Worm (Caenorhabditis elegans) whole organism, L1 larva: ENCODE data around the gene B0365.9.

Source experiments
- aha-1 ChIP-seq: fragments of 150-350 bp; optimal IDR thresholded peaks from 2 replicates; lab custom pipeline; 2014; ENCODE audit warnings: missing biosample characterization, missing genetic modification characterization
- ceh-8 ChIP-seq: fragments of 200-800 bp; sonication (Bioruptor generic); optimal IDR thresholded peaks from 2 replicates; lab custom pipeline; 2018; ENCODE audit warnings: mild to moderate bottlenecking, missing genetic modification characterization, moderate library complexity, missing compliant biosample characterization
- ceh-82 ChIP-seq, 3 experiments: fragments of 150-350 bp in 1 of 3; sonication (generic microtip) in 2 of 3; optimal IDR thresholded peaks; 2 replicates each; lab custom pipeline; 2014 to 2017; ENCODE audit warnings: missing biosample characterization in 3 of 3, missing genetic modification characterization in 3 of 3
- ceh-88 ChIP-seq: fragments of 200-800 bp; sonication (Bioruptor generic); IDR thresholded peaks from 2 replicates; pipeline ENCODE4 v1.3.6; 2022; ENCODE audit warnings: missing genetic modification characterization, missing compliant biosample characterization
- dpl-1 ChIP-seq, 3 experiments: fragments of 150-350 bp in 2 of 3; sonication (generic microtip) in 1 of 3; optimal IDR thresholded peaks; 2 replicates each; lab custom pipeline; 2014 to 2017; ENCODE audit warnings: missing biosample characterization in 3 of 3, missing genetic modification characterization in 3 of 3, missing genetic modification reagents in 3 of 3
- efl-1 ChIP-seq, 4 experiments: fragments of 150-350 bp; optimal IDR thresholded peaks in 3 of 4; peaks in 1 of 4; 1 replicate in 1 of 4; 2 replicates in 3 of 4; lab custom pipeline; 2014; ENCODE audit warnings: missing biosample characterization in 2 of 4, missing genetic modification characterization in 2 of 4, missing genetic modification reagents in 2 of 4
- egl-13 ChIP-seq: sonication (generic microtip); optimal IDR thresholded peaks from 2 replicates; lab custom pipeline; 2016; ENCODE audit warnings: missing genotype, missing genetic modification reagents, missing genetic modification characterization, missing compliant biosample characterization
- elt-2 ChIP-seq: sonication (generic microtip); optimal IDR thresholded peaks from 2 replicates; lab custom pipeline; 2016; ENCODE audit warnings: missing genetic modification characterization, mild to moderate bottlenecking, inconsistent platforms, missing compliant biosample characterization, missing genetic modification reagents
- fkh-10 ChIP-seq: sonication (generic microtip); optimal IDR thresholded peaks from 2 replicates; lab custom pipeline; 2017; ENCODE audit warnings: missing biosample characterization, missing genetic modification reagents, missing genetic modification characterization
- fkh-4 ChIP-seq: sonication (generic microtip); optimal IDR thresholded peaks from 2 replicates; lab custom pipeline; 2016; ENCODE audit warnings: missing compliant biosample characterization, missing genetic modification characterization, borderline replicate concordance
- fos-1 ChIP-seq: fragments of 150-350 bp; optimal IDR thresholded peaks from 2 replicates; lab custom pipeline; 2014; ENCODE audit warnings: missing biosample characterization, missing genetic modification characterization
- hlh-17 ChIP-seq: fragments of 200-800 bp; sonication (Bioruptor generic); optimal IDR thresholded peaks from 2 replicates; lab custom pipeline; 2018; ENCODE audit warnings: missing genetic modification characterization, mild to moderate bottlenecking, missing compliant biosample characterization, moderate library complexity, borderline replicate concordance
- irx-1 ChIP-seq: sonication (generic microtip); optimal IDR thresholded peaks from 2 replicates; lab custom pipeline; 2016; ENCODE audit warnings: missing genetic modification characterization, missing compliant biosample characterization
- lin-39 ChIP-seq: fragments of 150-350 bp; optimal IDR thresholded peaks from 2 replicates; lab custom pipeline; 2014; ENCODE audit warnings: missing biosample characterization, missing genetic modification reagents, missing genetic modification characterization
- mdl-1 ChIP-seq, 2 experiments: fragments of 150-350 bp; optimal IDR thresholded peaks; 2 replicates each; lab custom pipeline; 2014 to 2017; ENCODE audit warnings: missing biosample characterization in 2 of 2, missing genetic modification characterization in 2 of 2, inconsistent platforms in 1 of 2
- mef-2 ChIP-seq: fragments of 150-350 bp; optimal IDR thresholded peaks from 2 replicates; lab custom pipeline; 2014; ENCODE audit warnings: missing biosample characterization, missing genetic modification characterization
- nhr-11 ChIP-seq: fragments of 150-350 bp; optimal IDR thresholded peaks from 2 replicates; lab custom pipeline; 2014; ENCODE audit warnings: missing biosample characterization, missing genetic modification characterization
- nhr-12 ChIP-seq: sonication (generic microtip); optimal IDR thresholded peaks from 2 replicates; lab custom pipeline; 2017; ENCODE audit warnings: missing biosample characterization, missing genetic modification characterization
- nhr-237 ChIP-seq: fragments of 150-350 bp; optimal IDR thresholded peaks from 2 replicates; lab custom pipeline; 2014; ENCODE audit warnings: missing biosample characterization, missing genetic modification characterization
- nhr-47 ChIP-seq: sonication (generic microtip); optimal IDR thresholded peaks from 2 replicates; lab custom pipeline; 2016; ENCODE audit warnings: mild to moderate bottlenecking, missing genetic modification characterization, moderate library complexity, missing compliant biosample characterization
- nhr-71 ChIP-seq: sonication (generic microtip); optimal IDR thresholded peaks from 2 replicates; lab custom pipeline; 2016; ENCODE audit warnings: mild to moderate bottlenecking, missing genetic modification characterization, moderate library complexity, missing compliant biosample characterization
- nhr-76 ChIP-seq: sonication (generic microtip); optimal IDR thresholded peaks from 2 replicates; lab custom pipeline; 2017; ENCODE audit warnings: missing biosample characterization, missing genetic modification characterization
- nhr-77 ChIP-seq: fragments of 150-350 bp; optimal IDR thresholded peaks from 2 replicates; lab custom pipeline; 2014; ENCODE audit warnings: missing biosample characterization, missing genetic modification characterization
- nhr-90 ChIP-seq: sonication (generic microtip); optimal IDR thresholded peaks from 2 replicates; lab custom pipeline; 2016; ENCODE audit warnings: mild to moderate bottlenecking, missing genetic modification characterization, missing compliant biosample characterization; ENCODE audit not compliant: poor library complexity
- pax-3 ChIP-seq: fragments of 200-800 bp; sonication (Bioruptor generic); optimal IDR thresholded peaks from 2 replicates; lab custom pipeline; 2018; ENCODE audit warnings: mild to moderate bottlenecking, missing genetic modification characterization, moderate library complexity, missing compliant biosample characterization
- pqm-1 ChIP-seq: sonication (generic microtip); optimal IDR thresholded peaks from 3 replicates; lab custom pipeline; 2017; ENCODE audit warnings: missing biosample characterization, missing genetic modification characterization
- rnt-1 ChIP-seq: sonication (generic microtip); optimal IDR thresholded peaks from 2 replicates; lab custom pipeline; 2016; ENCODE audit warnings: mild to moderate bottlenecking, missing genetic modification characterization, moderate library complexity, missing compliant biosample characterization
- tbx-2 ChIP-seq: sonication (generic microtip); optimal IDR thresholded peaks from 2 replicates; lab custom pipeline; 2016; ENCODE audit warnings: missing genetic modification characterization, missing compliant biosample characterization
- tlp-1 ChIP-seq: fragments of 150-350 bp; optimal IDR thresholded peaks from 2 replicates; lab custom pipeline; 2014; ENCODE audit warnings: missing biosample characterization, missing genetic modification characterization
- unc-130 ChIP-seq: fragments of 150-350 bp; optimal IDR thresholded peaks from 2 replicates; lab custom pipeline; 2017; ENCODE audit warnings: missing biosample characterization, missing genetic modification characterization, inconsistent platforms
- unc-62 ChIP-seq: fragments of 150-350 bp; optimal IDR thresholded peaks from 2 replicates; lab custom pipeline; 2014; ENCODE audit warnings: missing biosample characterization, missing genetic modification reagents, missing genetic modification characterization
- vab-15 ChIP-seq: sonication (generic microtip); optimal IDR thresholded peaks from 2 replicates; lab custom pipeline; 2017; ENCODE audit warnings: missing genotype, mild to moderate bottlenecking, missing genetic modification characterization, missing compliant biosample characterization
- xbp-1 ChIP-seq: sonication (generic microtip); optimal IDR thresholded peaks from 2 replicates; lab custom pipeline; 2016; ENCODE audit warnings: missing genetic modification characterization, missing compliant biosample characterization
- zip-4 ChIP-seq: fragments of 200-800 bp; sonication (Bioruptor generic); optimal IDR thresholded peaks from 2 replicates; lab custom pipeline; 2018; ENCODE audit warnings: mild to moderate bottlenecking, missing genetic modification characterization, moderate library complexity, missing compliant biosample characterization

B0365.9 gene

ce11 chrV:13157073-13157472 is 23.7 kb upstream of the B0365.9 start:
- TF ChIP-seq efl-1 (optimal IDR thresholded peaks at IDR 0.05; lab: Kevin White, UChicago) (no peak), efl-1 (GFP tag; optimal IDR thresholded peaks at IDR 0.05 in 1 of 2; lab: Kevin White, UChicago) (peak in 1 of 2 experiments; percentile 68), nhr-71 (tag; lab: Kevin White, UChicago) (no peak), lin-39 (tag; lab: Kevin White, UChicago) (no peak), xbp-1 (tag; lab: Kevin White, UChicago) (no peak)

ce11 chrV:13154225-13154624 is 20.9 kb upstream of the B0365.9 start:
- TF ChIP-seq nhr-77 (tag; lab: Kevin White, UChicago) = no peak
- no peak for TF ChIP-seq ceh-8
- TF ChIP-seq nhr-237 = no peak
- TF ChIP-seq fkh-10 (GFP tag; lab: Kevin White, UChicago) = no peak
- no peak for TF ChIP-seq nhr-90 (tag; lab: Kevin White, UChicago)
- TF ChIP-seq ceh-82 (tag; optimal IDR thresholded peaks at IDR 0.05; lab: Kevin White, UChicago) = no peak
- no peak for TF ChIP-seq aha-1
- no peak for TF ChIP-seq nhr-47 (tag; lab: Kevin White, UChicago)
- TF ChIP-seq, all 84 proteins: peak for 0

DNA sequence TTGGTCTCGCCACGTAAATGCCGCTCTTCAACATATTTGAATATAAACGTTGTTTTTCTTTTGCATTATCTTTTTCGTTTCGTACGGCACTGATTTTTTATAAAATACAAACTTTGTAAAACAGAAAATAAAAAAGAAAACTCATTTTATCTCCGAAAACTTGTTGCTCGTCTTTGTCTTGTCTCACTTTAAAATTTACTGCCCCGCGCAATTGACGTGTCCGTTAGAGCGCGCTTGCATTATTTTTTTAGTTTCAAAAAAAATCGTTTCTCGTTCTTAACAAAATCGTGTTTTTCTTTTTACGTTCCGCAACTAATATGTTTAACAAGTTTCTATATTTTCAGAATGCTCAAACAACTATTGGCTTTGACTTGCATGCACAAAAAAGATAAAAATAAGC is 19.2 kb upstream of the B0365.9 start, which contains the start of gene noca-1:
TSS of gene noca-1 (plus strand) at position 345 of the 400 bp plus-strand sequence.
- TF ChIP-seq hlh-17 (GFP tag; lab: Kevin White, UChicago) (no peak), efl-1 (optimal IDR thresholded peaks at IDR 0.05; lab: Kevin White, UChicago) (peak in 1 of 2 experiments; percentile 19), efl-1 (GFP tag; optimal IDR thresholded peaks at IDR 0.05 in 1 of 2; lab: Kevin White, UChicago) (no peak)

- TF ChIP-seq nhr-71 (tag; lab: Kevin White, UChicago) (no peak), pax-3 (tag; lab: Kevin White, UChicago) (no peak), tbx-2 (tag; lab: Kevin White, UChicago) (no peak), rnt-1 (tag; lab: Kevin White, UChicago) (no peak), nhr-76 (tag; lab: Kevin White, UChicago) (no peak), vab-15 (tag; lab: Kevin White, UChicago) (no peak), irx-1 (tag; lab: Kevin White, UChicago) (no peak), egl-13 (tag; lab: Kevin White, UChicago) (no peak), fos-1 (no peak), mdl-1 (tag; optimal IDR thresholded peaks at IDR 0.05; lab: Kevin White, UChicago) (no peak), zip-4 (GFP tag; lab: Kevin White, UChicago) (no peak), hlh-17 (GFP tag; lab: Kevin White, UChicago) (no peak), tlp-1 (no peak), dpl-1 (GFP tag; optimal IDR thresholded peaks at IDR 0.05; lab: Kevin White, UChicago) (no peak), efl-1 (optimal IDR thresholded peaks at IDR 0.05; lab: Kevin White, UChicago) (no peak), efl-1 (GFP tag; optimal IDR thresholded peaks at IDR 0.05 in 1 of 2; lab: Kevin White, UChicago) (no peak), ceh-88 (GFP tag; lab: Robert Waterston, UW) (no peak), fkh-4 (tag; lab: Kevin White, UChicago) (no peak), mef-2 (tag; lab: Kevin White, UChicago) (no peak)
- TF ChIP-seq, all 84 proteins: peak for 0
Measured at ce11 chrV:13138681-13139080, 5.3 kb upstream of the B0365.9 start, which contains the start of gene dhc-3. dhc-3 (plus strand) TSS chrV:13138981.

DNA sequence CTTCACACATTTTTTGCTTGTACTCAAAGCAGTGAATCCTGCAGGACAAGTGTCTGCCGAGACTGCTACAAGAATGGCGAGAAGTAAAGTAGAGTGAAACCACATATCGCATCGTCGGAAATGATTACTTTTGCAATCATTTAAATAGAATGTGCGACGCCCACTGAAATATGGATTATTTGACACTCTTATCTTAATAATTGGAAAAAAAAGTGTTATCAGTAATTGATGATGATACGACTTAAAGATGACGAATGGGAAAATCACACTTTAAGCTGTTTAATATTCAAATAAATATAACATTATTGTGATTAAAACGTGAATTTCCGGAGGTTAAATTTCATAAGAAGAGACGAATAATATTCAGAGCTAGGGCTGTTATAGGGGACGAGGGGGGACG is 4.6 kb upstream of the B0365.9 start, which contains the start of gene clec-41:
TSS of gene clec-41 (minus strand) at position 147 of the 400 bp plus-strand sequence.
- TF ChIP-seq nhr-71 (tag; lab: Kevin White, UChicago) (no peak), ceh-8 (no peak), dpl-1 (GFP tag; optimal IDR thresholded peaks at IDR 0.05; lab: Kevin White, UChicago) (no peak), elt-2 (tag; lab: Kevin White, UChicago) (peak; percentile 90), unc-130 (tag; lab: Kevin White, UChicago) (no peak), unc-62 (GFP tag; lab: Kevin White, UChicago) (no peak), nhr-11 (tag; lab: Kevin White, UChicago) (no peak), nhr-12 (tag; lab: Kevin White, UChicago) (no peak), pqm-1 (tag; lab: Kevin White, UChicago) (peak; percentile 44), ceh-88 (GFP tag; lab: Robert Waterston, UW) (no peak)
